Fruit fly (Drosophila melanogaster): Measurements from ENCODE around the gene CG34241.

The CG34241 gene

DNA sequence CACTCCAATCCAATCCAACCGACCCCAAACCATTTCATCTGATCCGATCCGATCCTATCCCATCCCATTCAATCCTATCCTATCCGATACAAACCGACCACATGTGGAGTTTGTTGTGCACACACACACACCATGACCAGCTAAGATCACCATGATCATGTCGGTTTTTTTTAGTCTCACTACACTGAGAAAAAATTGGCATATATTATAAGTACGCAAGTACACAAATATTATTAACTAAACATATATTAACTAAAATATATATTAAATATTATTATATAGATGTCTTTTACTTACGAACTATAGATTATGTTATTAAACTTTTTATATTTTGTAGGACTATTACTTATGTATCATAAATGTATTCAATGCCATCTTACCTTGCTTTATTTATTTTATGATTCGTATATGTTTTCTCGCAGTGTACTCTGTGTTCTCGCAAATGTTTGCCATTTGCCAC is 25.8 kb upstream of the CG34241 start:
- TF ChIP-seq toe (GFP tag; optimal IDR thresholded peaks at IDR 0.05) = no peak
- no peak for TF ChIP-seq Clk (GFP tag; optimal IDR thresholded peaks at IDR 0.05)
- no peak for TF ChIP-seq kay (GFP tag; ENCODE audit: borderline replicate concordance)
- TF ChIP-seq CG33017 (tag; optimal IDR thresholded peaks at IDR 0.05) = no peak
- no peak for TF ChIP-seq ovo (GFP tag; optimal IDR thresholded peaks at IDR 0.05)
- TF ChIP-seq cic (GFP tag; optimal IDR thresholded peaks at IDR 0.05) = no peak
- no peak for TF ChIP-seq CG12768 (GFP tag; optimal IDR thresholded peaks at IDR 0.05)
- TF ChIP-seq bab1 (GFP tag; optimal IDR thresholded peaks at IDR 0.05) = no peak

DNA sequence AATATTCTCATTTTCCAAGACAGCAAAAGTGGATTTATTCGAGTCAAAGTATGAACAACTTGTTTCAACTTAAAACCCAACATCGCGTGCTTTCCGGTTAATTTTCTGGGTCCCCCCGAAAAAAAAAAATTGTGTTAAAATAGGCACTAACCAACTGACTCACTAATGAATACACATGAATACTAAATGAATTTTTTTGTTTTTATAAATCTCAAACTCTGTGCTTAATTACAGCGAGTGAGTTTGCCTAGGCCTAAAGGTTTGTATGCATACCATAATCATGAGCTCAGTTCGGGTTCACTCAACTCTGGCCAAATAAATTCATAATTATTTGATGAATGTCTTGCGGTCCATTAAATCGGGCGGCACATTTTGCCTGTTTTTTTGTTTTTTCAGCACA is 20.4 kb upstream of the CG34241 start:
- no peak for TF ChIP-seq cic (GFP tag; optimal IDR thresholded peaks at IDR 0.05)
- TF ChIP-seq CG5204 (GFP tag; optimal IDR thresholded peaks at IDR 0.05) = no peak
- TF ChIP-seq Mnt (GFP tag; optimal IDR thresholded peaks at IDR 0.05) = no peak
- TF ChIP-seq pad (GFP tag; optimal IDR thresholded peaks at IDR 0.05) = no peak
- no peak for TF ChIP-seq kay (GFP tag; ENCODE audit: borderline replicate concordance)
- no peak for TF ChIP-seq CG33017 (tag; optimal IDR thresholded peaks at IDR 0.05)
- TF ChIP-seq Crg-1 (GFP tag; optimal IDR thresholded peaks at IDR 0.05) = no peak
- TF ChIP-seq CG11617 (GFP tag; optimal IDR thresholded peaks at IDR 0.05) = no peak
- TF ChIP-seq bab1 (GFP tag; optimal IDR thresholded peaks at IDR 0.05) = no peak

DNA sequence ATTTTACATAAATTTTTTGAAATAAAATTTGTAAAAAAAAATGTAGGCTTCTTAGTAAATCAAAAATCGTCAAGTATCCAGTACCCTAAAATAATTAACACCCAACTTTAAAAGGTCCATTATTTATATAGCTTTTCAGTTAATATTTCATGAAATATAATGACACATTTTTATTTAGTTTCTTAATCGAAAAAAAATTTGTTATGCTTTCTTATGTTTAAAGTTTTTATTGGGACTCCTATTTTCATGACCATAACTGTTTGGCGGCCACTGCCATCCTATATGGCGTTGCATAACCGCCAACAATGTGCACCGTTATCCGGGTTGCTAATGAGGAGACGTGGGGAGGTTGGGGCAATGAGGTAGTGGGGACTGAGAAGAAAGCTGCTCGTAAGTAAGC is 19.3 kb upstream of the CG34241 start:
- no peak for TF ChIP-seq CG7045 (GFP tag; optimal IDR thresholded peaks at IDR 0.05)
- TF ChIP-seq Crg-1 (GFP tag; optimal IDR thresholded peaks at IDR 0.05) = no peak
- no peak for TF ChIP-seq Hr96 (GFP tag; optimal IDR thresholded peaks at IDR 0.05)
- no peak for TF ChIP-seq tj (GFP tag; optimal IDR thresholded peaks at IDR 0.05)
- TF ChIP-seq CG5204 (GFP tag; optimal IDR thresholded peaks at IDR 0.05) = no peak
- TF ChIP-seq CG1620 (GFP tag; optimal IDR thresholded peaks at IDR 0.05) = no peak
- TF ChIP-seq kay (GFP tag; ENCODE audit: borderline replicate concordance) = no peak
- TF ChIP-seq pad (GFP tag; optimal IDR thresholded peaks at IDR 0.05) = no peak
- no peak for TF ChIP-seq bab1 (GFP tag; optimal IDR thresholded peaks at IDR 0.05)
- TF ChIP-seq CG12768 (GFP tag; optimal IDR thresholded peaks at IDR 0.05) = no peak
- no peak for TF ChIP-seq Clk (GFP tag; optimal IDR thresholded peaks at IDR 0.05)
- TF ChIP-seq CG14711 (tag; optimal IDR thresholded peaks at IDR 0.05) = no peak
- TF ChIP-seq toe (GFP tag; optimal IDR thresholded peaks at IDR 0.05) = no peak
- no peak for TF ChIP-seq CG33017 (tag; optimal IDR thresholded peaks at IDR 0.05)
- TF ChIP-seq ovo (GFP tag; optimal IDR thresholded peaks at IDR 0.05) = no peak
- no peak for TF ChIP-seq cnc (optimal IDR thresholded peaks at IDR 0.05)
- TF ChIP-seq CG11617 (GFP tag; optimal IDR thresholded peaks at IDR 0.05) = no peak
- TF ChIP-seq Mnt (GFP tag; optimal IDR thresholded peaks at IDR 0.05) = no peak
- no peak for TF ChIP-seq cic (GFP tag; optimal IDR thresholded peaks at IDR 0.05)

DNA sequence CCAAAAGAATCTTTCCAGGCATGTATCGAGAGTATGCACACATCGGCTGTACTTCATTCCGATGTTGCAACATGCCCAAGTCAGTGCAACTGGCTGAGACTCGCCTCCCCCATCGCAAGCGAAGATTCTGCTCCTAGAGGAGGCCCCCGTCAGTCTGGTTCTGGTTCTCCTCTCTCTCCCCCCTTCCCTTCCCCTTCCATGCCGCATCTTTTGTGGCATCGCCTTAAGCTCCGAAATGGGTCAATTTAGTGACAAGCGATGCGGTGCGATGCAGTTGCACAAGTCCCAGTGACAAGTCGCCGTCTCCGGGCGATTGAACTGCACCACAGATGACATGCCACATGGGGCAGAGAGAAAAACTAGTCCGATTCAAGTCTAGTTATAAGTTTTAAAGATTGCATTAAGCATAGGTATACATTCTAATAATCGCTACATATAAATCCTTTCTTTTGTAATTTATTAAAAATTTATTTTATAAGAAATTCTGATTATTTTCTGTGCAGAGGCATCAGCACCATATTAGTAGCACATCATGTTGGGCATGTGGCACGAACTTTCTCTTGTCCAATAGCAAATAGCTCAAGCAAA is 18.6 kb upstream of the CG34241 start:
- TF ChIP-seq CG7045 (GFP tag; optimal IDR thresholded peaks at IDR 0.05) (no peak), tj (GFP tag; optimal IDR thresholded peaks at IDR 0.05) (no peak), Clk (GFP tag; optimal IDR thresholded peaks at IDR 0.05) (no peak), cic (GFP tag; optimal IDR thresholded peaks at IDR 0.05) (no peak), CG1620 (GFP tag; optimal IDR thresholded peaks at IDR 0.05) (no peak), ovo (GFP tag; optimal IDR thresholded peaks at IDR 0.05) (no peak), pad (GFP tag; optimal IDR thresholded peaks at IDR 0.05) (no peak), CG7101 (tag; optimal IDR thresholded peaks at IDR 0.05) (no peak), cnc (optimal IDR thresholded peaks at IDR 0.05) (no peak), kay (GFP tag; ENCODE audit: borderline replicate concordance) (no peak), CG12768 (GFP tag; optimal IDR thresholded peaks at IDR 0.05) (no peak), toe (GFP tag; optimal IDR thresholded peaks at IDR 0.05) (no peak), CG5204 (GFP tag; optimal IDR thresholded peaks at IDR 0.05) (no peak), CG14711 (tag; optimal IDR thresholded peaks at IDR 0.05) (no peak), bab1 (GFP tag; optimal IDR thresholded peaks at IDR 0.05) (no peak), Mnt (GFP tag; optimal IDR thresholded peaks at IDR 0.05) (no peak)

DNA sequence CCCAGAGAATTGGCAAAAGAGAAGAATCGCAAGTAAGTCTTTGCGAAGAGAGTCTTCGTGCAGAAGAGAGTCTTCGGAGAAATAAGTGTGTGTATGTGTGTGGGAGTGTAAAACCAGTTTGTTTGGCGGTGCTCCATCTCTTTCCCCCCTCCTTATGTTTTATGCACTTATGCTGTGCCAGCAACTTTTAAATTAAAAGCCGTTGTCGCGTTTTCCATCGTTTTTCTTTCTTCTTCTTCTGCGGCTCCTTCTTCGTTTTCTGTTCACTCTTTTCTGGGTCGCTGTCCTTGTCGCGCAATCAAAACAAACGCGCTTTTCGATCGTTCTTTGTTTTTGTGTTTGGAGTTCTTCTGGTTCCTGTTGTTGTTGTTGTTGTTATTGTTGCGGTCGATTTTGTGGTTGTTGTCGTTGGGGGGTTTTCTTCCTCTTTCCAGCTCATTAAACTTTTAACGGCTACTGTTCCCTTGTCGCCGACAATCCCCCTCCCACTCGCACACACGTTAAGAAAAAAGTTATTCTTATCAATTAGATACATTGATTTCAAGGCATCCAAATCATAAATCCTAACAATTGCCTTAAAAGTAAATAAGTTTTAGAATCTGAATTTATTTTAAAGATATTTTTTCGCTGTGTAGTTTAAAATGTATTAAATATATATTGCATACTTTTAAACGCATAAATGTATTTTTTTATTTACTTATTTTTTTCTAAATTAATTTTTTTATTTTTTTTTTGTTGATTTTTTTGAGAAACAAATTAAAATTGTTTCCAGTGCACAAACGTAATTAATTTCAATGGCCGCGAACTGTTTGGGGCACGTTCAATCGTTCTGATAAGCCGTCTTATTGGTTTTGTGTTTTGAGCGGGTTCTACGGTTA is 16.5 kb upstream of the CG34241 start:
- TF ChIP-seq CG7101 (tag; optimal IDR thresholded peaks at IDR 0.05) (peak; percentile 40), pad (GFP tag; optimal IDR thresholded peaks at IDR 0.05) (peak; percentile 42), CG33017 (tag; optimal IDR thresholded peaks at IDR 0.05) (no peak), bab1 (GFP tag; optimal IDR thresholded peaks at IDR 0.05) (peak; percentile 58), CG14711 (tag; optimal IDR thresholded peaks at IDR 0.05) (peak; percentile 61), CG11617 (GFP tag; optimal IDR thresholded peaks at IDR 0.05) (peak; percentile 24), cic (GFP tag; optimal IDR thresholded peaks at IDR 0.05) (no peak), tj (GFP tag; optimal IDR thresholded peaks at IDR 0.05) (peak; percentile 99)

DNA sequence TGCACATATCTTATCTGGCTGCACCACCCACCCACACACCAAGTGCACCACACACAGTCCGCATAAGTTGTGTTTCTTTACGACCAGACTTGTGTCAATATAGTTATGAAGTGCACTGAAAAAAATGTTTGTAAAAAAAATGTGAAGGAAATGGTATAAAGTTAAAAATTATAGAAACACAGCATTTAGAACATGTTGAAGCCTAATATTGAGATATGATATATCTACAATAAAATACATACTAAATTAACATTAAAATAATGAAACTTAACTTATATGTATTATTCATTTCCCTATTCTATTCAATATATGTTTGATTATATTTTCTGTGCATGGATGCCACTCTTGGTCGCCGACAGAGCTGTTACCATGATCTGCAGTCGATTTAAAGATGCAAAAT is 14.8 kb upstream of the CG34241 start:
- no peak for TF ChIP-seq CG11617 (GFP tag; optimal IDR thresholded peaks at IDR 0.05)
- TF ChIP-seq toe (GFP tag; optimal IDR thresholded peaks at IDR 0.05) = no peak
- TF ChIP-seq ovo (GFP tag; optimal IDR thresholded peaks at IDR 0.05) = no peak
- no peak for TF ChIP-seq cnc (optimal IDR thresholded peaks at IDR 0.05)
- no peak for TF ChIP-seq CG33017 (tag; optimal IDR thresholded peaks at IDR 0.05)
- no peak for TF ChIP-seq CG5204 (GFP tag; optimal IDR thresholded peaks at IDR 0.05)

Data from whole organism, adult.